Fruit fly (Drosophila melanogaster) whole organism, embryonic: ENCODE data around the gene CG31313.

Experiments used
- CG13894 ChIP-seq: fragments of 200-800 bp; sonication (Bioruptor generic); optimal IDR thresholded peaks from 3 replicates; lab custom pipeline; 2018; ENCODE audit warnings: missing biosample characterization, mild to moderate bottlenecking, missing genetic modification characterization, moderate library complexity
- CG17912 ChIP-seq: fragments of 200-800 bp; sonication (Bioruptor generic); optimal IDR thresholded peaks from 2 replicates; lab custom pipeline; 2018; ENCODE audit warnings: missing biosample characterization, mild to moderate bottlenecking, missing genetic modification characterization
- Dad ChIP-seq: fragments of 200-800 bp; sonication (Bioruptor generic); optimal IDR thresholded peaks from 3 replicates; lab custom pipeline; 2016; ENCODE audit warnings: missing biosample characterization, missing genetic modification characterization

- no peak for TF ChIP-seq CG17912
- no peak for TF ChIP-seq CG13894 (tag; lab: Kevin White, UChicago)
- no peak for TF ChIP-seq Dad
Measured at dm6 chr3R:14567796-14568195, 567 bp upstream of the CG31313 start.
